Worm (Caenorhabditis elegans): ENCODE measurements around the gene hen-1.

The hen-1 gene

ce11 chrX:7068400-7068799, 48.4 kb downstream of the hen-1 start, which contains the start of gene pdi-6 (continued):
- no peak for TF ChIP-seq snpc-3.4 (tag; optimal IDR thresholded peaks at IDR 0.05)
- TF ChIP-seq D2030.7 (GFP tag; IDR thresholded peaks at IDR 0.05), result no peak
- TF ChIP-seq aptf-3 (GFP tag; IDR thresholded peaks at IDR 0.05), result no peak
- peak; percentile 25; the same call in 1 of the 2 replicates for TF ChIP-seq ztf-6 (GFP tag; IDR thresholded peaks at IDR 0.05)
- TF ChIP-seq nhr-120 (GFP tag; IDR thresholded peaks at IDR 0.05), result no peak
- peak; percentile 16 for TF ChIP-seq ccch-3 (GFP tag; optimal IDR thresholded peaks at IDR 0.05)
- TF ChIP-seq hmg-20 (GFP tag; IDR thresholded peaks at IDR 0.05), result 0 out of 2 replicates have a peak, but pooled peaks have one; percentile 4
- peak; percentile 98 for TF ChIP-seq mcd-1 (GFP tag; IDR thresholded peaks at IDR 0.05)
- no peak for TF ChIP-seq ceh-40 (GFP tag; IDR thresholded peaks at IDR 0.05)
- TF ChIP-seq F10E7.11 (tag; optimal IDR thresholded peaks at IDR 0.05), result no peak
- 0 out of 2 replicates have a peak, but pooled peaks have one; percentile 52 for TF ChIP-seq ztf-28 (GFP tag; IDR thresholded peaks at IDR 0.05)
- peak; percentile 15 for TF ChIP-seq ztf-22 (GFP tag; optimal IDR thresholded peaks at IDR 0.05)
- TF ChIP-seq akir-1 (GFP tag; optimal IDR thresholded peaks at IDR 0.05), result peak; percentile 30
- no peak for TF ChIP-seq hsf-1 (GFP tag; IDR thresholded peaks at IDR 0.05)
- TF ChIP-seq K11D2.4 (GFP tag; IDR thresholded peaks at IDR 0.05), result peak; percentile 84
- peak; percentile 73 for TF ChIP-seq madf-10 (tag; optimal IDR thresholded peaks at IDR 0.05)
- peak; percentile 92 for TF ChIP-seq attf-5 (GFP tag; optimal IDR thresholded peaks at IDR 0.05)
- no peak for TF ChIP-seq attf-6 (GFP tag; IDR thresholded peaks at IDR 0.05)
- TF ChIP-seq ztf-18 (tag; optimal IDR thresholded peaks at IDR 0.05), result peak; percentile 65
- TF ChIP-seq Y79H2A.3 (GFP tag; conservative IDR thresholded peaks at IDR 0.05), result no peak
- TF ChIP-seq ets-4 (GFP tag; optimal IDR thresholded peaks at IDR 0.05), result peak; percentile 87
- 0 out of 2 replicates have a peak, but pooled peaks have one; percentile 16 for TF ChIP-seq bed-2 (GFP tag; IDR thresholded peaks at IDR 0.05)
- TF ChIP-seq aptf-2 (GFP tag; conservative IDR thresholded peaks at IDR 0.05), result no peak
- TF ChIP-seq ztf-26 (tag; optimal IDR thresholded peaks at IDR 0.05), result no peak
- peak; percentile 62; the same call in 1 of the 2 replicates for TF ChIP-seq hmg-1.2 (GFP tag; IDR thresholded peaks at IDR 0.05)
- peak; percentile 55 for TF ChIP-seq tlf-1 (GFP tag; optimal IDR thresholded peaks at IDR 0.05)
- TF ChIP-seq hrde-1 (tag; optimal IDR thresholded peaks at IDR 0.05; ENCODE audit: borderline replicate concordance), result no peak
- TF ChIP-seq lin-26 (GFP tag; IDR thresholded peaks at IDR 0.05), result 0 out of 2 replicates have a peak, but pooled peaks have one; percentile 22
- peak; percentile 53; the same call in 1 of the 2 replicates for TF ChIP-seq Y56A3A.18 (GFP tag; IDR thresholded peaks at IDR 0.05)
- TF ChIP-seq lin-40 (tag; optimal IDR thresholded peaks at IDR 0.05), result no peak
- TF ChIP-seq Y53F4B.3 (GFP tag; IDR thresholded peaks at IDR 0.05), result no peak
- peak; percentile 95 for TF ChIP-seq let-607 (tag; optimal IDR thresholded peaks at IDR 0.05)
- TF ChIP-seq madf-3 (GFP tag; IDR thresholded peaks at IDR 0.05), result 0 out of 2 replicates have a peak, but pooled peaks have one; percentile 30
- peak; percentile 43; the same call in 1 of the 2 replicates for TF ChIP-seq rcor-1 (GFP tag; IDR thresholded peaks at IDR 0.05)
- no peak for TF ChIP-seq zim-3 (tag; optimal IDR thresholded peaks at IDR 0.05)
- TF ChIP-seq F49E8.2 (tag; optimal IDR thresholded peaks at IDR 0.05; ENCODE audit: insufficient read depth), result no peak
- peak; percentile 25 for TF ChIP-seq B0035.1 (tag; optimal IDR thresholded peaks at IDR 0.05)
- TF ChIP-seq Y53G8AR.9 (GFP tag; conservative IDR thresholded peaks at IDR 0.05), result peak; percentile 71
- no peak for TF ChIP-seq lsl-1 (GFP tag; optimal IDR thresholded peaks at IDR 0.05)
- TF ChIP-seq mes-4 (tag; optimal IDR thresholded peaks at IDR 0.05), result no peak
- TF ChIP-seq F23B12.7 (tag; optimal IDR thresholded peaks at IDR 0.05; ENCODE audit: insufficient read depth), result peak; percentile 14
- no peak for TF ChIP-seq him-1 (tag; optimal IDR thresholded peaks at IDR 0.05)
- TF ChIP-seq lsy-27 (tag; optimal IDR thresholded peaks at IDR 0.05; ENCODE audit: borderline replicate concordance, insufficient read depth), result no peak
- TF ChIP-seq ztf-3 (GFP tag; optimal IDR thresholded peaks at IDR 0.05), result no peak
- TF ChIP-seq F57C9.4 (tag; optimal IDR thresholded peaks at IDR 0.05), result no peak
- no peak for TF ChIP-seq bed-1 (GFP tag; IDR thresholded peaks at IDR 0.05)
- no peak for TF ChIP-seq nhr-179 (tag; optimal IDR thresholded peaks at IDR 0.05)

Measured in whole organism, young adult.